Fruit fly (Drosophila melanogaster) whole organism, embryonic: Measurements from ENCODE around the gene Usp1.

Source experiments
- CG11456 ChIP-seq: fragments of 200-800 bp; sonication (Bioruptor generic); IDR thresholded peaks from 3 replicates; pipeline ENCODE4 v1.3.6; 2022; ENCODE audit warnings: missing biosample characterization, missing genetic modification characterization
- CG3847 ChIP-seq: fragments of 200-800 bp; sonication (Bioruptor generic); IDR thresholded peaks from 2 replicates; pipeline ENCODE4 v1.3.6; 2022; ENCODE audit warnings: missing biosample characterization, missing genetic modification characterization
- CHES-1-like ChIP-seq: fragments of 200-800 bp; sonication (Bioruptor generic); optimal IDR thresholded peaks from 2 replicates; lab custom pipeline; 2016; ENCODE audit warnings: missing biosample characterization, missing genetic modification characterization
- Meics ChIP-seq: fragments of 200-800 bp; sonication (Bioruptor generic); optimal IDR thresholded peaks from 2 replicates; lab custom pipeline; 2017; ENCODE audit warnings: missing biosample characterization, mild to moderate bottlenecking, missing genetic modification characterization
- jing ChIP-seq: fragments of 200-800 bp; sonication (Bioruptor generic); optimal IDR thresholded peaks from 2 replicates; lab custom pipeline; 2018; ENCODE audit warnings: missing biosample characterization, mild to moderate bottlenecking, missing genetic modification characterization
- lab ChIP-seq: fragments of 200-800 bp; sonication (Bioruptor generic); optimal IDR thresholded peaks from 3 replicates; lab custom pipeline; 2017; ENCODE audit warnings: missing biosample characterization, missing genetic modification characterization, mild to moderate bottlenecking, moderate library complexity, missing genetic modification reagents
- maf-S ChIP-seq: fragments of 200-800 bp; sonication (Bioruptor generic); optimal IDR thresholded peaks from 2 replicates; lab custom pipeline; 2016; ENCODE audit warnings: missing biosample characterization, missing genetic modification characterization
- sna ChIP-seq: fragments of 200-800 bp; sonication (Bioruptor generic); IDR thresholded peaks from 2 replicates; pipeline ENCODE4 v1.3.6; 2022; ENCODE audit warnings: missing biosample characterization, missing genetic modification characterization; ENCODE audit not compliant: partially characterized antibody
- zf30C ChIP-seq: fragments of 200-800 bp; sonication (Bioruptor generic); optimal IDR thresholded peaks from 3 replicates; lab custom pipeline; 2018; ENCODE audit warnings: missing biosample characterization, mild to moderate bottlenecking, missing genetic modification characterization

dm6 chr3R:29238623-29239022 lies 9.7 kb downstream of the Usp1 start, which contains the start of gene CG11951:
- no peak for TF ChIP-seq sna
- TF ChIP-seq jing = no peak
- TF ChIP-seq lab (GFP tag; lab: Kevin White, UChicago) = no peak
- TF ChIP-seq CHES-1-like = no peak
- no peak for TF ChIP-seq CG11456 (GFP tag; lab: Robert Waterston, UW)
- no peak for TF ChIP-seq zf30C (GFP tag; lab: Kevin White, UChicago)
- no peak for TF ChIP-seq Meics (GFP tag; lab: Kevin White, UChicago)
- TF ChIP-seq CG3847 (GFP tag; lab: Robert Waterston, UW) = no peak
- no peak for TF ChIP-seq maf-S (GFP tag; lab: Kevin White, UChicago)
